Fruit fly (Drosophila melanogaster): Measurements from ENCODE around the gene CG5139.

dm6 chr2L:1239736-1240135 is 40.7 kb upstream of the CG5139 start, which contains the start of gene CG5397:
- TF ChIP-seq rgr (GFP tag; optimal IDR thresholded peaks at IDR 0.05) (no peak), Jra (GFP tag; optimal IDR thresholded peaks at IDR 0.05) (no peak), lola (GFP tag; optimal IDR thresholded peaks at IDR 0.05) (no peak), OdsH (GFP tag; optimal IDR thresholded peaks at IDR 0.05) (no peak), Hr78 (GFP tag; optimal IDR thresholded peaks at IDR 0.05) (no peak), usp (GFP tag; optimal IDR thresholded peaks at IDR 0.05) (no peak)

Measured in whole organism, wandering third instar larva.